Fruit fly (Drosophila melanogaster) whole organism, embryonic: ENCODE results near the gene CG2608.

Source experiments
- Ada2b ChIP-seq: fragments of 200-800 bp; sonication (Bioruptor generic); IDR thresholded peaks from 2 replicates; pipeline ENCODE4 v1.3.6; 2022; ENCODE audit warnings: missing biosample characterization, missing genetic modification characterization
- Aef1 ChIP-seq: fragments of 200-800 bp; sonication (Bioruptor generic); IDR thresholded peaks from 3 replicates; pipeline ENCODE4 v1.3.6; 2022; ENCODE audit warnings: missing biosample characterization, missing genetic modification characterization
- Bteb2 ChIP-seq: fragments of 200-800 bp; sonication (Bioruptor generic); optimal IDR thresholded peaks from 2 replicates; lab custom pipeline; 2016; ENCODE audit warnings: missing biosample characterization, missing genetic modification characterization
- CG10274 ChIP-seq: fragments of 200-800 bp; sonication (Bioruptor generic); optimal IDR thresholded peaks from 3 replicates; lab custom pipeline; 2017; ENCODE audit warnings: missing biosample characterization, mild to moderate bottlenecking, missing genetic modification characterization
- CG10959 ChIP-seq: fragments of 200-800 bp; sonication (Bioruptor generic); IDR thresholded peaks from 2 replicates; pipeline ENCODE4 v1.3.6; 2022; ENCODE audit warnings: missing biosample characterization, missing genetic modification characterization
- CG14014 ChIP-seq: fragments of 200-800 bp; sonication (Bioruptor generic); IDR thresholded peaks from 2 replicates; pipeline ENCODE4 v1.3.6; 2022; ENCODE audit warnings: missing biosample characterization, missing genetic modification characterization
- CG1529 ChIP-seq: fragments of 200-800 bp; sonication (Bioruptor generic); optimal IDR thresholded peaks from 3 replicates; lab custom pipeline; 2018; ENCODE audit warnings: missing biosample characterization, missing genetic modification characterization
- CG16815 ChIP-seq: fragments of 200-800 bp; sonication (Bioruptor generic); optimal IDR thresholded peaks from 3 replicates; lab custom pipeline; 2017; ENCODE audit warnings: missing biosample characterization, mild to moderate bottlenecking, missing genetic modification characterization
- CG17359 ChIP-seq: fragments of 200-800 bp; sonication (Bioruptor generic); optimal IDR thresholded peaks from 3 replicates; lab custom pipeline; 2018; ENCODE audit warnings: missing biosample characterization, mild to moderate bottlenecking, missing genetic modification characterization, moderate library complexity
- CG2120 ChIP-seq: fragments of 200-800 bp; sonication (Bioruptor generic); optimal IDR thresholded peaks from 3 replicates; lab custom pipeline; 2016; ENCODE audit warnings: missing biosample characterization, missing genetic modification characterization
- CG2129 ChIP-seq: fragments of 200-800 bp; sonication (Bioruptor generic); IDR thresholded peaks from 2 replicates; pipeline ENCODE4 v1.3.6; 2022; ENCODE audit warnings: missing biosample characterization, missing genetic modification characterization; ENCODE audit not compliant: partially characterized antibody
- CG2875 ChIP-seq: fragments of 200-800 bp; sonication (Bioruptor generic); optimal IDR thresholded peaks from 2 replicates; lab custom pipeline; 2017; ENCODE audit warnings: missing biosample characterization, mild to moderate bottlenecking, missing genetic modification characterization, missing genetic modification reagents
- CG3065 ChIP-seq: fragments of 200-800 bp; sonication (Bioruptor generic); optimal IDR thresholded peaks from 2 replicates; lab custom pipeline; 2016; ENCODE audit warnings: missing biosample characterization, missing genetic modification characterization
- CG3281 ChIP-seq: fragments of 200-800 bp; sonication (Bioruptor generic); optimal IDR thresholded peaks from 3 replicates; lab custom pipeline; 2017; ENCODE audit warnings: missing biosample characterization, mild to moderate bottlenecking, missing genetic modification characterization
- CG42726 ChIP-seq: fragments of 200-800 bp; sonication (Bioruptor generic); IDR thresholded peaks from 2 replicates; pipeline ENCODE4 v1.3.6; 2022; ENCODE audit warnings: missing biosample characterization, missing genetic modification characterization; ENCODE audit not compliant: partially characterized antibody
- CG6791 ChIP-seq: fragments of 200-800 bp; sonication (Bioruptor generic); IDR thresholded peaks from 3 replicates; pipeline ENCODE4 v1.3.6; 2022; ENCODE audit warnings: missing biosample characterization, missing genetic modification characterization; ENCODE audit not compliant: partially characterized antibody
- CG8290 ChIP-seq, 3 experiments: fragments of 200-800 bp; sonication (Bioruptor generic); optimal IDR thresholded peaks; 2 replicates each; lab custom pipeline; 2016 to 2019; ENCODE audit warnings: missing biosample characterization in 3 of 3, missing genetic modification characterization in 3 of 3, mild to moderate bottlenecking in 2 of 3, moderate library complexity in 1 of 3
- D19B ChIP-seq: fragments of 200-800 bp; sonication (Bioruptor generic); optimal IDR thresholded peaks from 2 replicates; lab custom pipeline; 2017; ENCODE audit warnings: missing biosample characterization, mild to moderate bottlenecking, missing genetic modification characterization
- Dip2 ChIP-seq: fragments of 200-800 bp; sonication (Bioruptor generic); IDR thresholded peaks from 2 replicates; pipeline ENCODE4 v1.3.6; 2022; ENCODE audit warnings: missing biosample characterization, missing genetic modification characterization
- Eip74EF ChIP-seq, 2 experiments: fragments of 200-800 bp in 1 of 2; fragments of >200 bp in 1 of 2; sonication (Bioruptor generic) in 1 of 2; optimal IDR thresholded peaks; 2 replicates each; lab custom pipeline; 2017 to 2019; ENCODE audit warnings: missing biosample characterization in 2 of 2, missing genetic modification characterization in 2 of 2, mild to moderate bottlenecking in 1 of 2, moderate library complexity in 1 of 2
- Fer3 ChIP-seq: fragments of 200-800 bp; sonication (Bioruptor generic); optimal IDR thresholded peaks from 2 replicates; lab custom pipeline; 2018; ENCODE audit warnings: missing biosample characterization, mild to moderate bottlenecking, missing genetic modification characterization, moderate library complexity
- H2.0 ChIP-seq: fragments of 200-800 bp; sonication (Bioruptor generic); IDR thresholded peaks from 2 replicates; pipeline ENCODE4 v1.3.6; 2022; ENCODE audit warnings: missing biosample characterization, missing genetic modification characterization
- HLHmδ ChIP-seq: fragments of 200-800 bp; sonication (Bioruptor generic); optimal IDR thresholded peaks from 2 replicates; lab custom pipeline; 2018; ENCODE audit warnings: missing biosample characterization, mild to moderate bottlenecking, missing genetic modification characterization, moderate library complexity
- Hr78 ChIP-seq, 2 experiments: fragments of 200-800 bp in 1 of 2; fragments of >200 bp in 1 of 2; sonication (Bioruptor generic) in 1 of 2; optimal IDR thresholded peaks; 2 replicates each; lab custom pipeline; 2017 to 2019; ENCODE audit warnings: missing biosample characterization in 2 of 2, missing genetic modification characterization in 2 of 2, mild to moderate bottlenecking in 1 of 2, moderate library complexity in 1 of 2
- Lpt ChIP-seq: fragments of >200 bp; optimal IDR thresholded peaks from 2 replicates; lab custom pipeline; 2018; ENCODE audit warnings: missing biosample characterization, missing genetic modification characterization
- Ptx1 ChIP-seq: fragments of 200-800 bp; sonication (Bioruptor generic); IDR thresholded peaks from 2 replicates; pipeline ENCODE4 v1.3.6; 2022; ENCODE audit warnings: missing biosample characterization, missing genetic modification characterization
- Tbp ChIP-seq: fragments of >200 bp; optimal IDR thresholded peaks from 2 replicates; lab custom pipeline; 2018; ENCODE audit warnings: missing biosample characterization, missing genetic modification characterization
- ac ChIP-seq: fragments of 200-800 bp; sonication (Bioruptor generic); optimal IDR thresholded peaks from 3 replicates; lab custom pipeline; 2017; ENCODE audit warnings: missing biosample characterization, mild to moderate bottlenecking, missing genetic modification characterization
- ash1 ChIP-seq: fragments of 200-800 bp; sonication (Bioruptor generic); optimal IDR thresholded peaks from 2 replicates; lab custom pipeline; 2018; ENCODE audit warnings: missing biosample characterization, mild to moderate bottlenecking, missing genetic modification characterization
- btn ChIP-seq: fragments of 200-800 bp; sonication (Bioruptor generic); optimal IDR thresholded peaks from 2 replicates; lab custom pipeline; 2016; ENCODE audit warnings: missing biosample characterization, missing genetic modification characterization
- da ChIP-seq: fragments of 200-800 bp; sonication (Bioruptor generic); optimal IDR thresholded peaks from 2 replicates; lab custom pipeline; 2016; ENCODE audit warnings: missing biosample characterization, missing genetic modification characterization
- dan ChIP-seq: fragments of 200-800 bp; sonication (Bioruptor generic); IDR thresholded peaks from 2 replicates; pipeline ENCODE4 v1.3.6; 2022; ENCODE audit warnings: missing biosample characterization, missing genetic modification characterization
- dm ChIP-seq: fragments of 200-800 bp; sonication (Bioruptor generic); optimal IDR thresholded peaks from 3 replicates; lab custom pipeline; 2016; ENCODE audit warnings: missing biosample characterization, missing genetic modification characterization
- emc ChIP-seq: fragments of 200-800 bp; sonication (Bioruptor generic); optimal IDR thresholded peaks from 2 replicates; lab custom pipeline; 2016; ENCODE audit warnings: missing biosample characterization, missing genetic modification characterization
- fru ChIP-seq: fragments of >200 bp; optimal IDR thresholded peaks from 2 replicates; lab custom pipeline; 2017
- gcm2 ChIP-seq: fragments of 200-800 bp; sonication (Bioruptor generic); optimal IDR thresholded peaks from 2 replicates; lab custom pipeline; 2016; ENCODE audit warnings: missing biosample characterization, missing genetic modification characterization
- grau ChIP-seq: fragments of 200-800 bp; optimal IDR thresholded peaks from 3 replicates; lab custom pipeline; 2019; ENCODE audit warnings: missing biosample characterization, mild to moderate bottlenecking, missing genetic modification characterization, moderate library complexity
- jing ChIP-seq: fragments of 200-800 bp; sonication (Bioruptor generic); optimal IDR thresholded peaks from 2 replicates; lab custom pipeline; 2018; ENCODE audit warnings: missing biosample characterization, mild to moderate bottlenecking, missing genetic modification characterization
- lola ChIP-seq, 3 experiments: fragments of >200 bp in 2 of 3; fragments of 200-800 bp in 1 of 3; sonication (Bioruptor generic) in 1 of 3; optimal IDR thresholded peaks; 2 replicates each; lab custom pipeline; 2017 to 2019; ENCODE audit warnings: missing biosample characterization in 3 of 3, missing genetic modification characterization in 3 of 3, mild to moderate bottlenecking in 1 of 3, moderate library complexity in 1 of 3
- nerfin-2 ChIP-seq: fragments of 200-800 bp; sonication (Bioruptor generic); IDR thresholded peaks from 2 replicates; pipeline ENCODE4 v1.3.6; 2022; ENCODE audit warnings: missing biosample characterization, missing genetic modification characterization; ENCODE audit not compliant: partially characterized antibody
- phol ChIP-seq: fragments of 200-800 bp; sonication (Bioruptor generic); optimal IDR thresholded peaks from 3 replicates; lab custom pipeline; 2018; ENCODE audit warnings: missing biosample characterization, mild to moderate bottlenecking, missing genetic modification characterization, moderate library complexity
- pzg ChIP-seq: fragments of 200-800 bp; sonication (Bioruptor generic); optimal IDR thresholded peaks from 3 replicates; lab custom pipeline; 2018; ENCODE audit warnings: missing biosample characterization, mild to moderate bottlenecking, missing genetic modification characterization, moderate library complexity
- slbo ChIP-seq: fragments of 200-800 bp; sonication (Bioruptor generic); IDR thresholded peaks from 2 replicates; pipeline ENCODE4 v1.3.6; 2022; ENCODE audit warnings: missing biosample characterization, missing genetic modification characterization
- tll ChIP-seq, 2 experiments: fragments of 200-800 bp in 1 of 2; fragments of >200 bp in 1 of 2; sonication (Bioruptor generic) in 1 of 2; optimal IDR thresholded peaks; 2 replicates each; lab custom pipeline; 2017 to 2019; ENCODE audit warnings: missing biosample characterization in 2 of 2, missing genetic modification characterization in 2 of 2, mild to moderate bottlenecking in 1 of 2, moderate library complexity in 1 of 2
- toy ChIP-seq: fragments of 200-800 bp; sonication (Bioruptor generic); IDR thresholded peaks from 2 replicates; pipeline ENCODE4 v1.3.6; 2022; ENCODE audit warnings: missing biosample characterization, missing genetic modification characterization
- trem ChIP-seq: fragments of 200-800 bp; optimal IDR thresholded peaks from 3 replicates; lab custom pipeline; 2019; ENCODE audit warnings: missing biosample characterization, mild to moderate bottlenecking, missing genetic modification characterization, moderate library complexity
- usp ChIP-seq: fragments of >200 bp; optimal IDR thresholded peaks from 2 replicates; lab custom pipeline; 2017; ENCODE audit warnings: missing biosample characterization, missing genetic modification characterization
- vnd ChIP-seq: fragments of 200-800 bp; sonication (Bioruptor generic); IDR thresholded peaks from 3 replicates; pipeline ENCODE4 v1.3.6; 2022; ENCODE audit warnings: missing biosample characterization, missing genetic modification characterization; ENCODE audit not compliant: partially characterized antibody
- wek ChIP-seq: fragments of 200-800 bp; sonication (Bioruptor generic); optimal IDR thresholded peaks from 3 replicates; lab custom pipeline; 2018; ENCODE audit warnings: missing biosample characterization, mild to moderate bottlenecking, missing genetic modification characterization, moderate library complexity

CG2608 gene

dm6 chr2L:20645394-20645869, at the start of gene CG2608, which contains the start of gene phr6-4 (continued):
- no peak for TF ChIP-seq tll (GFP tag; optimal IDR thresholded peaks at IDR 0.05; lab: Kevin White, UChicago)
- TF ChIP-seq CG42726 (GFP tag; lab: Robert Waterston, UW), result no peak
- TF ChIP-seq pzg (GFP tag; lab: Kevin White, UChicago), result peak; percentile 37
- TF ChIP-seq Eip74EF (GFP tag; optimal IDR thresholded peaks at IDR 0.05; lab: Kevin White, UChicago), result peak in 1 of 2 experiments; percentile 91
- peak; percentile 95 for TF ChIP-seq phol (tag; lab: Kevin White, UChicago)
- peak in 1 of 3 experiments; percentile 94 for TF ChIP-seq lola (GFP tag; optimal IDR thresholded peaks at IDR 0.05; lab: Kevin White, UChicago)
- peak; percentile 71 for TF ChIP-seq da (GFP tag; lab: Kevin White, UChicago)
- peak; percentile 62 for TF ChIP-seq emc (GFP tag; lab: Kevin White, UChicago)
- TF ChIP-seq grau, result peak; percentile 95
- TF ChIP-seq ash1 (GFP tag; lab: Kevin White, UChicago), result no peak
- peak; percentile 97 for TF ChIP-seq trem (tag; lab: Kevin White, UChicago)
- TF ChIP-seq Hr78 (GFP tag; optimal IDR thresholded peaks at IDR 0.05; lab: Kevin White, UChicago), result no peak
- no peak for TF ChIP-seq usp (GFP tag; lab: Kevin White, UChicago)
- TF ChIP-seq jing (GFP tag; lab: Kevin White, UChicago), result peak; percentile 75
- TF ChIP-seq toy (GFP tag; lab: Robert Waterston, UW), result peak; percentile 64
- no peak for TF ChIP-seq Tbp
- peak; percentile 92 for TF ChIP-seq slbo (GFP tag; lab: Robert Waterston, UW)
- no peak for TF ChIP-seq Dip2
- TF ChIP-seq HLHmδ, result no peak
- peak; percentile 93 for TF ChIP-seq CG3281
- TF ChIP-seq vnd (GFP tag; lab: Robert Waterston, UW), result no peak
- peak; percentile 59 for TF ChIP-seq gcm2 (GFP tag; lab: Kevin White, UChicago)
- peak; percentile 92 for TF ChIP-seq Fer3 (tag; lab: Kevin White, UChicago)
- TF ChIP-seq D19B (GFP tag; lab: Kevin White, UChicago), result peak; percentile 84
- peak; percentile 73 for TF ChIP-seq H2.0 (GFP tag; lab: Robert Waterston, UW)
- TF ChIP-seq wek (GFP tag; lab: Kevin White, UChicago), result peak; percentile 77
- TF ChIP-seq CG3065 (GFP tag; lab: Kevin White, UChicago), result peak; percentile 86
- TF ChIP-seq CG1529 (GFP tag; lab: Kevin White, UChicago), result peak; percentile 87
- peak; percentile 87 for TF ChIP-seq Ptx1 (GFP tag; lab: Robert Waterston, UW)
- TF ChIP-seq CG2875 (GFP tag; lab: Kevin White, UChicago), result peak; percentile 86
- TF ChIP-seq dan (GFP tag; lab: Robert Waterston, UW), result peak; percentile 26; the same call in 1 of the 2 replicates
- peak; percentile 81 for TF ChIP-seq Ada2b (GFP tag; lab: Robert Waterston, UW)
- peak; percentile 72 for TF ChIP-seq CG10274 (GFP tag; lab: Kevin White, UChicago)
- peak; percentile 85 for TF ChIP-seq dm (GFP tag; lab: Kevin White, UChicago)
- no peak for TF ChIP-seq Lpt (GFP tag; lab: Kevin White, UChicago)
- peak; percentile 90 for TF ChIP-seq Bteb2 (GFP tag; lab: Kevin White, UChicago)
- TF ChIP-seq btn, result peak; percentile 54
- TF ChIP-seq CG10959 (GFP tag; lab: Robert Waterston, UW), result peak; percentile 63
- peak; percentile 82 for TF ChIP-seq Aef1 (GFP tag; lab: Robert Waterston, UW)
- TF ChIP-seq CG17359, result peak; percentile 91
- TF ChIP-seq CG6791 (GFP tag; lab: Robert Waterston, UW), result no peak
- TF ChIP-seq CG2120 (GFP tag; lab: Kevin White, UChicago), result peak; percentile 95
- TF ChIP-seq CG8290 (GFP tag; optimal IDR thresholded peaks at IDR 0.05; lab: Kevin White, UChicago), result peak; percentile 73
- peak; percentile 60 to 86 for TF ChIP-seq CG8290 (tag; optimal IDR thresholded peaks at IDR 0.05; lab: Kevin White, UChicago)
- peak; percentile 85 for TF ChIP-seq CG14014 (GFP tag; lab: Robert Waterston, UW)
- TF ChIP-seq nerfin-2 (GFP tag; lab: Robert Waterston, UW), result no peak
- no peak for TF ChIP-seq CG2129 (GFP tag; lab: Robert Waterston, UW)
- TF ChIP-seq fru (lab: Kevin White, UChicago), result no peak
- peak; percentile 78 for TF ChIP-seq ac (GFP tag; lab: Kevin White, UChicago)
- peak; percentile 89 for TF ChIP-seq CG16815 (GFP tag; lab: Kevin White, UChicago)
